Worm (Caenorhabditis elegans) whole organism, young adult: ENCODE results near the gene gut-2.

Source experiments
- Y53F4B.3 ChIP-seq: fragments of 200-800 bp; sonication (Bioruptor generic); IDR thresholded peaks from 2 replicates; pipeline ENCODE4 v1.3.6; 2022; ENCODE audit warnings: missing genetic modification reagents, missing genetic modification characterization, missing compliant biosample characterization
- ama-1 ChIP-seq, 3 experiments: fragments of 150-350 bp in 1 of 3; sonication (generic microtip) in 2 of 3; optimal IDR thresholded peaks; 2 replicates each; lab custom pipeline; 2014 to 2018; ENCODE audit warnings: missing biosample characterization in 2 of 3, missing genetic modification characterization in 2 of 3, missing genetic modification reagents in 2 of 3
- bed-2 ChIP-seq: fragments of 200-800 bp; sonication (Bioruptor generic); IDR thresholded peaks from 2 replicates; pipeline ENCODE4 v1.3.6; 2022; ENCODE audit warnings: missing genetic modification reagents, missing genetic modification characterization, missing compliant biosample characterization
- ceh-91 ChIP-seq: fragments of 200-800 bp; sonication (Bioruptor generic); IDR thresholded peaks from 2 replicates; pipeline ENCODE4 v1.3.6; 2022; ENCODE audit warnings: missing genetic modification reagents, missing genetic modification characterization, missing compliant biosample characterization
- let-607 ChIP-seq, 2 experiments: fragments of 200-800 bp in 1 of 2; sonication (Bioruptor generic) in 1 of 2; sonication (generic microtip) in 1 of 2; optimal IDR thresholded peaks; 2 replicates each; lab custom pipeline; 2016 to 2018; ENCODE audit warnings: mild to moderate bottlenecking in 2 of 2, missing compliant biosample characterization in 2 of 2, missing genetic modification characterization in 2 of 2, moderate library complexity in 2 of 2, missing genotype in 1 of 2
- lir-1 ChIP-seq: fragments of 200-800 bp; sonication (Bioruptor generic); conservative IDR thresholded peaks from 2 replicates; pipeline ENCODE4 v1.3.6; 2022; ENCODE audit warnings: missing genetic modification reagents, missing genetic modification characterization, missing compliant biosample characterization
- mel-28 ChIP-seq: sonication (generic microtip); optimal IDR thresholded peaks from 2 replicates; lab custom pipeline; 2016; ENCODE audit warnings: borderline replicate concordance, mild to moderate bottlenecking, missing genetic modification characterization, missing compliant biosample characterization
- pha-4 ChIP-seq: fragments of 150-350 bp; sonication (generic microtip); optimal IDR thresholded peaks from 2 replicates; lab custom pipeline; 2014; ENCODE audit warnings: missing biosample characterization, missing genetic modification reagents, missing genetic modification characterization
- sdz-38 ChIP-seq: sonication (generic microtip); optimal IDR thresholded peaks from 2 replicates; lab custom pipeline; 2016; ENCODE audit warnings: missing genotype, missing genetic modification characterization, missing compliant biosample characterization
- sea-2 ChIP-seq: fragments of 200-800 bp; sonication (Bioruptor generic); IDR thresholded peaks from 2 replicates; pipeline ENCODE4 v1.3.6; 2022; ENCODE audit warnings: missing genetic modification characterization, missing compliant biosample characterization
- snpc-1.3 ChIP-seq: sonication (generic microtip); optimal IDR thresholded peaks from 2 replicates; lab custom pipeline; 2017; ENCODE audit warnings: missing genetic modification characterization, mild to moderate bottlenecking, missing compliant biosample characterization, antibody characterized with exemption, moderate library complexity, missing genotype, missing genetic modification reagents; ENCODE audit not compliant: insufficient read depth
- unc-62 ChIP-seq: fragments of 150-350 bp; optimal IDR thresholded peaks from 2 replicates; lab custom pipeline; 2014; ENCODE audit warnings: missing biosample characterization, missing genetic modification reagents, missing genetic modification characterization
- ztf-25 ChIP-seq: fragments of 200-800 bp; sonication (Bioruptor generic); IDR thresholded peaks from 2 replicates; pipeline ENCODE4 v1.3.6; 2022; ENCODE audit warnings: missing genetic modification reagents, missing genetic modification characterization, missing compliant biosample characterization

DNA sequence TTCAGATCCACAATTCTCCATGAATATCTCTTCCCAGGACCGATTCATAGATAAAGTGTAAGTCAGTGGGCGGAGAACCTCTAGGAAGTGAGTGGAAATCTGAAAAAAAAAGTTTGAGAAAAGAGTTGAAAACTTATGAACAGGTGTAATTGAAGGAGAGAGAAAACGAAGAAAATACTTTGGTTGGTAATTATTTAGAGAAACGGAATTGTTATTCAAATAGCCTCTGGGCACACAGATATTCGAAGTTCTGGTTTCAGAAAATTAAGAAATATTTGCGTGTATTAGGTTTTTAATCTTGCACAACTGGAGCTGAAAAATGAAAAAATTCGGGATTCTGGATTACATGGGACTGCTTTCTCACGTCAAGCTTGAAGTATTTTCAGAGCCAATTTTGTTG lies 17.7 kb upstream of the gut-2 start, which contains the start of gene T10G3.2:
- no peak for TF ChIP-seq let-607 (tag; optimal IDR thresholded peaks at IDR 0.05; lab: Kevin White, UChicago)
- TF ChIP-seq ceh-91 (GFP tag; lab: Robert Waterston, UW): no peak
- TF ChIP-seq sdz-38 (tag; lab: Kevin White, UChicago): no peak
- TF ChIP-seq pha-4 (tag; lab: Kevin White, UChicago): no peak
- no peak for TF ChIP-seq snpc-1.3
- TF ChIP-seq unc-62: no peak
- TF ChIP-seq bed-2: no peak
- TF ChIP-seq ama-1 (optimal IDR thresholded peaks at IDR 0.05; lab: Kevin White, UChicago): no peak
- no peak for TF ChIP-seq ama-1 (GFP tag; optimal IDR thresholded peaks at IDR 0.05; lab: Kevin White, UChicago)
- no peak for TF ChIP-seq ztf-25 (GFP tag; lab: Robert Waterston, UW)
- TF ChIP-seq sea-2 (GFP tag; lab: Robert Waterston, UW): no peak
- TF ChIP-seq lir-1: no peak
- TF ChIP-seq mel-28 (tag; lab: Kevin White, UChicago): no peak
- TF ChIP-seq Y53F4B.3 (GFP tag; lab: Robert Waterston, UW): no peak
